Fruit fly (Drosophila melanogaster): ENCODE data around the gene 140up.

140up gene

dm6 chr3R:14098527-14099109, 26.7 kb downstream of the 140up start (continued):
- TF ChIP-seq CG7987 (GFP tag; optimal IDR thresholded peaks at IDR 0.05) (peak; percentile 2), Side (GFP tag; optimal IDR thresholded peaks at IDR 0.05) (no peak), onecut (GFP tag; IDR thresholded peaks at IDR 0.05) (no peak), HmgZ (tag; optimal IDR thresholded peaks at IDR 0.05) (no peak), bigmax (GFP tag; optimal IDR thresholded peaks at IDR 0.05) (no peak), Trl (optimal IDR thresholded peaks at IDR 0.05) (peak in 1 of 2 experiments; percentile 25), Trl (GFP tag; optimal IDR thresholded peaks at IDR 0.05) (no peak), Fer1 (GFP tag; optimal IDR thresholded peaks at IDR 0.05) (no peak), B-H1 (GFP tag; IDR thresholded peaks at IDR 0.05) (no peak), CG13296 (GFP tag; optimal IDR thresholded peaks at IDR 0.05) (no peak), ham (GFP tag; IDR thresholded peaks at IDR 0.05) (no peak), odd (GFP tag; optimal IDR thresholded peaks at IDR 0.05) (no peak), CG34376 (GFP tag; optimal IDR thresholded peaks at IDR 0.05) (peak; percentile 8), Sry-β (GFP tag; optimal IDR thresholded peaks at IDR 0.05) (no peak), Jarid2 (GFP tag; optimal IDR thresholded peaks at IDR 0.05) (no peak), CG1603 (tag; optimal IDR thresholded peaks at IDR 0.05) (no peak), bsh (GFP tag; optimal IDR thresholded peaks at IDR 0.05) (no peak), CG31365 (tag; optimal IDR thresholded peaks at IDR 0.05) (no peak), CG11456 (GFP tag; IDR thresholded peaks at IDR 0.05) (peak; percentile 60; the same call in 1 of the 3 replicates), Hr78 (GFP tag; optimal IDR thresholded peaks at IDR 0.05) (no peak), Ada2b (GFP tag; IDR thresholded peaks at IDR 0.05) (peak; percentile 20; the same call in 1 of the 2 replicates), CG8944 (GFP tag; optimal IDR thresholded peaks at IDR 0.05) (no peak), CG7839 (tag; optimal IDR thresholded peaks at IDR 0.05) (no peak), ems (GFP tag; optimal IDR thresholded peaks at IDR 0.05) (no peak), Spps (tag; optimal IDR thresholded peaks at IDR 0.05) (no peak), Neu2 (GFP tag; optimal IDR thresholded peaks at IDR 0.05; ENCODE audit: borderline replicate concordance) (no peak), hb (GFP tag; IDR thresholded peaks at IDR 0.05; ENCODE audit: partially characterized antibody) (no peak), Sox100B (GFP tag; optimal IDR thresholded peaks at IDR 0.05) (peak; percentile 18), Dp (GFP tag; optimal IDR thresholded peaks at IDR 0.05) (no peak), cato (GFP tag; optimal IDR thresholded peaks at IDR 0.05; ENCODE audit: borderline replicate concordance) (no peak), fru (optimal IDR thresholded peaks at IDR 0.05) (no peak), CG10979 (tag; optimal IDR thresholded peaks at IDR 0.05) (peak; percentile 92), CG12942 (GFP tag; optimal IDR thresholded peaks at IDR 0.05) (no peak), MESR4 (GFP tag; optimal IDR thresholded peaks at IDR 0.05) (no peak), sens-2 (GFP tag; IDR thresholded peaks at IDR 0.05) (no peak), CG12769 (tag; optimal IDR thresholded peaks at IDR 0.05) (peak; percentile 43), CG16863 (GFP tag; optimal IDR thresholded peaks at IDR 0.05) (no peak), NFAT (GFP tag; IDR thresholded peaks at IDR 0.05) (no peak), CkIIα-i1 (GFP tag; IDR thresholded peaks at IDR 0.05) (no peak), tgo (GFP tag; IDR thresholded peaks at IDR 0.05) (no peak), CoRest (tag; optimal IDR thresholded peaks at IDR 0.05) (peak; percentile 32), sens (GFP tag) (peak; percentile 72), gro (GFP tag; optimal IDR thresholded peaks at IDR 0.05) (no peak), chinmo (GFP tag; IDR thresholded peaks at IDR 0.05; ENCODE audit: partially characterized antibody) (peak; percentile 75; the same call in 2 of the 4 replicates), pita (GFP tag; optimal IDR thresholded peaks at IDR 0.05) (no peak), tup (GFP tag; optimal IDR thresholded peaks at IDR 0.05) (no peak), fd64A (GFP tag; optimal IDR thresholded peaks at IDR 0.05) (no peak), CG34422 (GFP tag; IDR thresholded peaks at IDR 0.05) (no peak), E2f2 (GFP tag; IDR thresholded peaks at IDR 0.05) (peak; percentile 20; the same call in 1 of the 2 replicates), CG10565 (GFP tag; optimal IDR thresholded peaks at IDR 0.05) (no peak), CG17361 (GFP tag; IDR thresholded peaks at IDR 0.05) (0 out of 3 replicates have a peak, but pooled peaks have one; percentile 7)

Data from whole organism, embryonic.